Worm (Caenorhabditis elegans): Measurements from ENCODE around the gene frk-1.

frk-1 gene

DNA sequence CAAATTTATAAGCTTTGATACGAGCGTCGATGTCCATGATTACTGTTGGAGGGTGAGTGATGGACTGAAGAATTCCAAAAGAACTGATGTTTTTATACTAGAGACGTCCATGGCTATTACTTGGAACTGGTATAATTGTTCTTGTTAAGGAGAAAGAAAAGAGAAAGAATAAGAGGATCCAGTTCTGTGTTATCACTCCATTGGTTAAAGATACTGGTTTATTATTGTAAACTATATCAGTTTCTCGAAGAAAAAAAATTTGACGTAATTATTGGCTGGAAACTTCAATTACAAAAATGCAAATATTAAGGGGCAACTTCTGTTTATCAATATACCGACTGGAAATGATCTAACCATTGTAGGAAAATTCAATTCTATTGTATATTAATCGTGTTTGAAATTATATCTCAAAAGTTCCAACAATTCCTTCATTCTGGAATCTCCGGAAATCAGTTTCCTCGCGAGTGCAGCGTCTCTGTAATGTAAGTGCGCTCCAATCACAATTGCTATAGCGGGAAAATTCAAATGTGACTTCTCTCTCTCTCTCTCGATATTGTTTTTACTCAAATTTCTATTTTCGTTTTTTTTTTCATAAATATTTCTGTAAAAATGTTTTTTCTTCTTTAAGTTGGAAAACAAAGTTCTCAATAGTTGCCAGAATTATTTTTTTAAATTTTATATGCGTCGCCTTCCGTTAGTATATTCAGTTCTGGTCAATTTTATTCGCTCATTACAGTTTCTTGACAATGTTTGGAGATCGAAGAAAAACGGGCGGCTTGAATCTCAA lies 42.6 kb downstream of the frk-1 start, which contains the start of the genes col-2 and ndc-80 (continued):
- TF ChIP-seq ceh-82 (tag; optimal IDR thresholded peaks at IDR 0.05): peak in 2 of 3 experiments; percentile 36 to 80
- no peak for TF ChIP-seq unc-98 (GFP tag; IDR thresholded peaks at IDR 0.05)
- peak; percentile 77 for TF ChIP-seq lir-3 (tag; optimal IDR thresholded peaks at IDR 0.05; ENCODE audit: poor library complexity)
- TF ChIP-seq mdl-1 (tag; optimal IDR thresholded peaks at IDR 0.05): peak in 1 of 2 experiments; percentile 59
- peak; percentile 70 for TF ChIP-seq skn-1 (tag; optimal IDR thresholded peaks at IDR 0.05)
- no peak for TF ChIP-seq zip-4 (GFP tag; optimal IDR thresholded peaks at IDR 0.05)
- peak; percentile 51 for TF ChIP-seq nhr-237 (tag; optimal IDR thresholded peaks at IDR 0.05)
- TF ChIP-seq tbx-2 (tag; optimal IDR thresholded peaks at IDR 0.05): peak; percentile 61
- peak in 1 of 2 experiments; percentile 17 for TF ChIP-seq ztf-11 (tag; optimal IDR thresholded peaks at IDR 0.05)
- TF ChIP-seq elt-3 (tag; optimal IDR thresholded peaks at IDR 0.05): peak in 1 of 6 experiments; percentile 68
- peak; percentile 71 for TF ChIP-seq nhr-20 (tag; optimal IDR thresholded peaks at IDR 0.05)
- TF ChIP-seq nhr-71 (tag; optimal IDR thresholded peaks at IDR 0.05): peak; percentile 83
- TF ChIP-seq nhr-19 (GFP tag; conservative IDR thresholded peaks at IDR 0.05): peak; percentile 58
- TF ChIP-seq tlp-1 (tag; optimal IDR thresholded peaks at IDR 0.05): no peak
- TF ChIP-seq nhr-84 (tag; optimal IDR thresholded peaks at IDR 0.05): no peak
- TF ChIP-seq unc-30 (tag; optimal IDR thresholded peaks at IDR 0.05): no peak
- peak; percentile 82 for TF ChIP-seq mep-1 (tag; optimal IDR thresholded peaks at IDR 0.05)
- TF ChIP-seq fkh-8 (tag; optimal IDR thresholded peaks at IDR 0.05): peak; percentile 49
- no peak for TF ChIP-seq unc-130 (tag; optimal IDR thresholded peaks at IDR 0.05)
- TF ChIP-seq ceh-88 (GFP tag; IDR thresholded peaks at IDR 0.05): no peak; the same call in 1 of the 2 replicates
- TF ChIP-seq jun-1 (tag; optimal IDR thresholded peaks at IDR 0.05): no peak
- TF ChIP-seq snu-23 (GFP tag; optimal IDR thresholded peaks at IDR 0.05): peak; percentile 82

ce11 chrIV:10089777-10090176 lies 46.8 kb downstream of the frk-1 start, which contains the start of gene ttr-39:
TSS of gene ttr-39 (minus strand) at chrIV:10089877.
- no peak for TF ChIP-seq zag-1 (tag; optimal IDR thresholded peaks at IDR 0.05)
- 0 out of 2 replicates have a peak, but pooled peaks have one; percentile 21 for TF ChIP-seq mab-9 (GFP tag; IDR thresholded peaks at IDR 0.05)

ce11 chrIV:10090358-10090757 lies 47.4 kb downstream of the frk-1 start, which contains the start of gene ttbk-5:
TSS of gene ttbk-5 (plus strand) at chrIV:10090658.
- TF ChIP-seq hpl-2 (GFP tag; optimal IDR thresholded peaks at IDR 0.05) (no peak), tlp-1 (tag; optimal IDR thresholded peaks at IDR 0.05) (no peak), pax-3 (tag; optimal IDR thresholded peaks at IDR 0.05) (no peak), lsy-2 (tag; optimal IDR thresholded peaks at IDR 0.05) (no peak), sup-37 (GFP tag; optimal IDR thresholded peaks at IDR 0.05) (no peak)

- TF ChIP-seq jun-1 (tag; optimal IDR thresholded peaks at IDR 0.05) (no peak), blmp-1 (tag; optimal IDR thresholded peaks at IDR 0.05) (no peak), zag-1 (tag; optimal IDR thresholded peaks at IDR 0.05) (no peak), snpc-4 (tag; optimal IDR thresholded peaks at IDR 0.05) (no peak), ceh-63 (GFP tag; optimal IDR thresholded peaks at IDR 0.05) (no peak), nhr-85 (tag) (no peak), C04F5.9 (tag; optimal IDR thresholded peaks at IDR 0.05) (no peak), lin-15B (tag; optimal IDR thresholded peaks at IDR 0.05) (no peak), xbp-1 (tag; optimal IDR thresholded peaks at IDR 0.05) (no peak), pag-3 (tag; optimal IDR thresholded peaks at IDR 0.05; ENCODE audit: borderline replicate concordance, insufficient read depth) (no peak), ceh-82 (tag; optimal IDR thresholded peaks at IDR 0.05) (no peak), sup-37 (GFP tag; optimal IDR thresholded peaks at IDR 0.05) (no peak), sptf-1 (tag; optimal IDR thresholded peaks at IDR 0.05) (no peak)
Measured at ce11 chrIV:10095171-10095570, 52.2 kb downstream of the frk-1 start, which contains the start of the genes C04G2.5 and msp-36. TSS of gene C04G2.5 (minus strand) at chrIV:10095271. TSS of gene msp-36 (plus strand) at chrIV:10095433.
